Worm (Caenorhabditis elegans) whole organism, L1 larva: ENCODE results near the gene B0496.2.

Experiments used
- C04F5.9 ChIP-seq: sonication (generic microtip); optimal IDR thresholded peaks from 2 replicates; lab custom pipeline; 2016; ENCODE audit warnings: missing genetic modification characterization, missing compliant biosample characterization
- C34B4.2 ChIP-seq: sonication (generic microtip); optimal IDR thresholded peaks from 2 replicates; lab custom pipeline; 2017; ENCODE audit warnings: mild to moderate bottlenecking, missing genetic modification characterization, missing compliant biosample characterization
- aha-1 ChIP-seq: fragments of 150-350 bp; optimal IDR thresholded peaks from 2 replicates; lab custom pipeline; 2014; ENCODE audit warnings: missing biosample characterization, missing genetic modification characterization
- ama-1 ChIP-seq: fragments of 150-350 bp; optimal IDR thresholded peaks from 2 replicates; lab custom pipeline; 2014
- blmp-1 ChIP-seq: fragments of 150-350 bp; optimal IDR thresholded peaks from 2 replicates; lab custom pipeline; 2014; ENCODE audit warnings: missing biosample characterization, missing genetic modification characterization
- ceh-63 ChIP-seq: fragments of 200-800 bp; sonication (Bioruptor generic); optimal IDR thresholded peaks from 2 replicates; lab custom pipeline; 2018; ENCODE audit warnings: mild to moderate bottlenecking, missing genetic modification characterization, missing compliant biosample characterization
- ceh-8 ChIP-seq: fragments of 200-800 bp; sonication (Bioruptor generic); optimal IDR thresholded peaks from 2 replicates; lab custom pipeline; 2018; ENCODE audit warnings: mild to moderate bottlenecking, missing genetic modification characterization, moderate library complexity, missing compliant biosample characterization
- ceh-82 ChIP-seq, 3 experiments: fragments of 150-350 bp in 1 of 3; sonication (generic microtip) in 2 of 3; optimal IDR thresholded peaks; 2 replicates each; lab custom pipeline; 2014 to 2017; ENCODE audit warnings: missing biosample characterization in 3 of 3, missing genetic modification characterization in 3 of 3
- ceh-88 ChIP-seq: fragments of 200-800 bp; sonication (Bioruptor generic); IDR thresholded peaks from 2 replicates; pipeline ENCODE4 v1.3.6; 2022; ENCODE audit warnings: missing genetic modification characterization, missing compliant biosample characterization
- ceh-90 ChIP-seq: sonication (generic microtip); optimal IDR thresholded peaks from 2 replicates; lab custom pipeline; 2016; ENCODE audit warnings: missing genetic modification characterization, missing compliant biosample characterization
- dpl-1 ChIP-seq, 3 experiments: fragments of 150-350 bp in 2 of 3; sonication (generic microtip) in 1 of 3; optimal IDR thresholded peaks; 2 replicates each; lab custom pipeline; 2014 to 2017; ENCODE audit warnings: missing biosample characterization in 3 of 3, missing genetic modification characterization in 3 of 3, missing genetic modification reagents in 3 of 3
- efl-1 ChIP-seq, 4 experiments: fragments of 150-350 bp; optimal IDR thresholded peaks in 3 of 4; peaks in 1 of 4; 1 replicate in 1 of 4; 2 replicates in 3 of 4; lab custom pipeline; 2014; ENCODE audit warnings: missing biosample characterization in 2 of 4, missing genetic modification characterization in 2 of 4, missing genetic modification reagents in 2 of 4
- efl-3 ChIP-seq: fragments of 200-800 bp; sonication (Bioruptor generic); optimal IDR thresholded peaks from 2 replicates; lab custom pipeline; 2018; ENCODE audit warnings: mild to moderate bottlenecking, missing genetic modification characterization, missing compliant biosample characterization
- egl-13 ChIP-seq: sonication (generic microtip); optimal IDR thresholded peaks from 2 replicates; lab custom pipeline; 2016; ENCODE audit warnings: missing genotype, missing genetic modification reagents, missing genetic modification characterization, missing compliant biosample characterization
- elt-2 ChIP-seq: sonication (generic microtip); optimal IDR thresholded peaks from 2 replicates; lab custom pipeline; 2016; ENCODE audit warnings: missing genetic modification characterization, mild to moderate bottlenecking, inconsistent platforms, missing compliant biosample characterization, missing genetic modification reagents
- elt-3 ChIP-seq, 6 experiments: fragments of 150-350 bp in 1 of 6; sonication (generic microtip); optimal IDR thresholded peaks; 2 replicates each; lab custom pipeline; 2017 to 2018; ENCODE audit warnings: missing biosample characterization in 6 of 6, missing genetic modification characterization in 6 of 6, inconsistent platforms in 1 of 6
- ets-5 ChIP-seq: fragments of 200-800 bp; sonication (Bioruptor generic); IDR thresholded peaks from 2 replicates; pipeline ENCODE4 v1.3.6; 2022; ENCODE audit warnings: missing genetic modification characterization, missing compliant biosample characterization
- fkh-10 ChIP-seq: sonication (generic microtip); optimal IDR thresholded peaks from 2 replicates; lab custom pipeline; 2017; ENCODE audit warnings: missing biosample characterization, missing genetic modification reagents, missing genetic modification characterization
- hlh-17 ChIP-seq: fragments of 200-800 bp; sonication (Bioruptor generic); optimal IDR thresholded peaks from 2 replicates; lab custom pipeline; 2018; ENCODE audit warnings: missing genetic modification characterization, mild to moderate bottlenecking, missing compliant biosample characterization, moderate library complexity, borderline replicate concordance
- hlh-4 ChIP-seq: sonication (generic microtip); optimal IDR thresholded peaks from 2 replicates; lab custom pipeline; 2016; ENCODE audit warnings: mild to moderate bottlenecking, missing genetic modification characterization, missing compliant biosample characterization
- jun-1 ChIP-seq: fragments of 150-350 bp; optimal IDR thresholded peaks from 2 replicates; lab custom pipeline; 2014; ENCODE audit warnings: missing biosample characterization, missing genetic modification reagents, missing genetic modification characterization
- lin-13 ChIP-seq: fragments of 150-350 bp; optimal IDR thresholded peaks from 2 replicates; lab custom pipeline; 2014; ENCODE audit warnings: missing biosample characterization, missing genetic modification reagents, missing genetic modification characterization
- lin-14 ChIP-seq: fragments of 200-800 bp; sonication (Bioruptor generic); optimal IDR thresholded peaks from 2 replicates; lab custom pipeline; 2018; ENCODE audit warnings: mild to moderate bottlenecking, missing genetic modification characterization, moderate library complexity, missing compliant biosample characterization
- lin-35 ChIP-seq, 2 experiments: fragments of 150-350 bp; optimal IDR thresholded peaks; 2 replicates each; lab custom pipeline; 2014; ENCODE audit warnings: missing biosample characterization in 2 of 2, missing genetic modification characterization in 2 of 2, missing genetic modification reagents in 2 of 2
- lir-3 ChIP-seq: sonication (generic microtip); optimal IDR thresholded peaks from 2 replicates; lab custom pipeline; 2016; ENCODE audit warnings: mild to moderate bottlenecking, missing genetic modification characterization, moderate library complexity, missing compliant biosample characterization; ENCODE audit not compliant: poor library complexity
- lsy-2 ChIP-seq, 2 experiments: fragments of 150-350 bp; optimal IDR thresholded peaks; 2 replicates each; lab custom pipeline; 2014; ENCODE audit warnings: missing biosample characterization in 2 of 2, missing genetic modification characterization in 2 of 2
- mab-9 ChIP-seq: fragments of 200-800 bp; sonication (Bioruptor generic); IDR thresholded peaks from 2 replicates; pipeline ENCODE4 v1.3.6; 2022; ENCODE audit warnings: missing genetic modification reagents, missing genetic modification characterization, missing compliant biosample characterization
- nhr-12 ChIP-seq: sonication (generic microtip); optimal IDR thresholded peaks from 2 replicates; lab custom pipeline; 2017; ENCODE audit warnings: missing biosample characterization, missing genetic modification characterization
- nhr-20 ChIP-seq: sonication (generic microtip); optimal IDR thresholded peaks from 2 replicates; lab custom pipeline; 2016; ENCODE audit warnings: mild to moderate bottlenecking, missing genetic modification characterization, missing compliant biosample characterization
- nhr-47 ChIP-seq: sonication (generic microtip); optimal IDR thresholded peaks from 2 replicates; lab custom pipeline; 2016; ENCODE audit warnings: mild to moderate bottlenecking, missing genetic modification characterization, moderate library complexity, missing compliant biosample characterization
- nhr-85 ChIP-seq: sonication (generic microtip); peaks from one replicate; lab custom pipeline; 2016; ENCODE audit warnings: missing genetic modification characterization, inconsistent platforms, missing compliant biosample characterization
- nhr-90 ChIP-seq: sonication (generic microtip); optimal IDR thresholded peaks from 2 replicates; lab custom pipeline; 2016; ENCODE audit warnings: mild to moderate bottlenecking, missing genetic modification characterization, missing compliant biosample characterization; ENCODE audit not compliant: poor library complexity
- pag-3 ChIP-seq: sonication (generic microtip); optimal IDR thresholded peaks from 2 replicates; lab custom pipeline; 2017; ENCODE audit warnings: missing genetic modification characterization, mild to moderate bottlenecking, missing compliant biosample characterization, antibody characterized with exemption, borderline replicate concordance; ENCODE audit not compliant: insufficient read depth
- pqm-1 ChIP-seq: sonication (generic microtip); optimal IDR thresholded peaks from 3 replicates; lab custom pipeline; 2017; ENCODE audit warnings: missing biosample characterization, missing genetic modification characterization
- snpc-4 ChIP-seq: fragments of 150-350 bp; optimal IDR thresholded peaks from 2 replicates; lab custom pipeline; 2014; ENCODE audit warnings: missing biosample characterization, missing genetic modification characterization
- snu-23 ChIP-seq: sonication (generic microtip); optimal IDR thresholded peaks from 2 replicates; lab custom pipeline; 2016; ENCODE audit warnings: missing genetic modification characterization, missing compliant biosample characterization
- sup-37 ChIP-seq: fragments of 200-800 bp; sonication (Bioruptor generic); optimal IDR thresholded peaks from 2 replicates; lab custom pipeline; 2018; ENCODE audit warnings: mild to moderate bottlenecking, missing genetic modification characterization, missing compliant biosample characterization
- tbx-2 ChIP-seq: sonication (generic microtip); optimal IDR thresholded peaks from 2 replicates; lab custom pipeline; 2016; ENCODE audit warnings: missing genetic modification characterization, missing compliant biosample characterization
- unc-30 ChIP-seq: sonication (generic microtip); optimal IDR thresholded peaks from 2 replicates; lab custom pipeline; 2017; ENCODE audit warnings: missing biosample characterization, missing genetic modification characterization
- unc-98 ChIP-seq: fragments of 200-800 bp; sonication (Bioruptor generic); IDR thresholded peaks from 2 replicates; pipeline ENCODE4 v1.3.6; 2022; ENCODE audit warnings: missing genetic modification characterization, missing compliant biosample characterization
- vab-15 ChIP-seq: sonication (generic microtip); optimal IDR thresholded peaks from 2 replicates; lab custom pipeline; 2017; ENCODE audit warnings: missing genotype, mild to moderate bottlenecking, missing genetic modification characterization, missing compliant biosample characterization
- zip-4 ChIP-seq: fragments of 200-800 bp; sonication (Bioruptor generic); optimal IDR thresholded peaks from 2 replicates; lab custom pipeline; 2018; ENCODE audit warnings: mild to moderate bottlenecking, missing genetic modification characterization, moderate library complexity, missing compliant biosample characterization
- ztf-4 ChIP-seq: fragments of 150-350 bp; optimal IDR thresholded peaks from 2 replicates; lab custom pipeline; 2014; ENCODE audit warnings: missing biosample characterization, missing genetic modification characterization

The B0496.2 gene

ce11 chrIV:7465857-7466256 lies 18.2 kb downstream of the B0496.2 start, which contains the start of gene F13B6.3:
TSS of gene F13B6.3 (minus strand) at chrIV:7465957.
- no peak for TF ChIP-seq unc-30 (tag; lab: Kevin White, UChicago)
- no peak for TF ChIP-seq zip-4 (GFP tag; lab: Kevin White, UChicago)
- no peak for TF ChIP-seq elt-2 (tag; lab: Kevin White, UChicago)
- TF ChIP-seq ceh-88 (GFP tag; lab: Robert Waterston, UW): no peak
- no peak for TF ChIP-seq fkh-10 (GFP tag; lab: Kevin White, UChicago)
- TF ChIP-seq ama-1: no peak
- TF ChIP-seq nhr-90 (tag; lab: Kevin White, UChicago): no peak
- TF ChIP-seq hlh-4: no peak
- no peak for TF ChIP-seq unc-98
- no peak for TF ChIP-seq mab-9 (GFP tag; lab: Robert Waterston, UW)
- TF ChIP-seq dpl-1 (GFP tag; optimal IDR thresholded peaks at IDR 0.05; lab: Kevin White, UChicago): no peak
- TF ChIP-seq lsy-2 (tag; optimal IDR thresholded peaks at IDR 0.05; lab: Kevin White, UChicago): no peak

DNA sequence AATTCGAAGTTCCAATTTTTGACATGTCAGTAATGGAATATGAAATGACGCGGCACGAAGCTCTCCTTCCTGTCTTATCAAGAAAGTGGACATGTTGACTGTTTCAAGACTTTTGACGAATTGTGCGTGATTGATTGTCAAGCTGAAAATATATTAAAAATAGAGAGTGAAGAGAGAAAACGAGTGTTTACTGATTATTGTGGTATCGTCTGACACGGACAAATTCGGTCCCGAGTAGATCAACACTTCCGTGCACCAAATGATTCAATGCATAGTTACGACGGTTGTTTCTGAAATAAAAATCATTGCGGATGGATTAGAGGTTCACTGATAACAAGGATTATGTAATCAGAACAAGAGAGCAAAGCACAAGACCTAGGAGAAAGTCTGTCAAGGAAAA lies 19.5 kb downstream of the B0496.2 start:
- TF ChIP-seq fkh-10 (GFP tag; lab: Kevin White, UChicago) (no peak), ceh-8 (GFP tag; lab: Kevin White, UChicago) (no peak), C34B4.2 (no peak), jun-1 (peak; percentile 55), efl-3 (GFP tag; lab: Kevin White, UChicago) (no peak), lir-3 (tag; lab: Kevin White, UChicago) (no peak), snpc-4 (tag; lab: Kevin White, UChicago) (no peak), ztf-4 (tag; lab: Kevin White, UChicago) (no peak), C04F5.9 (tag; lab: Kevin White, UChicago) (no peak), egl-13 (no peak), vab-15 (no peak), efl-1 (optimal IDR thresholded peaks at IDR 0.05; lab: Kevin White, UChicago) (no peak), efl-1 (GFP tag; optimal IDR thresholded peaks at IDR 0.05 in 1 of 2; lab: Kevin White, UChicago) (peak in 1 of 2 experiments; percentile 33), aha-1 (tag; lab: Kevin White, UChicago) (no peak), ceh-88 (GFP tag; lab: Robert Waterston, UW) (no peak), ceh-90 (tag; lab: Kevin White, UChicago) (no peak), elt-2 (tag; lab: Kevin White, UChicago) (peak; percentile 46), ceh-63 (GFP tag; lab: Kevin White, UChicago) (no peak), pag-3 (tag; lab: Kevin White, UChicago) (no peak), nhr-47 (tag; lab: Kevin White, UChicago) (no peak), lin-13 (GFP tag; lab: Kevin White, UChicago) (no peak)

- TF ChIP-seq hlh-17 (GFP tag; lab: Kevin White, UChicago): no peak
- no peak for TF ChIP-seq zip-4 (GFP tag; lab: Kevin White, UChicago)
- TF ChIP-seq C34B4.2: no peak
- no peak for TF ChIP-seq snu-23
- no peak for TF ChIP-seq nhr-12 (tag; lab: Kevin White, UChicago)
- TF ChIP-seq egl-13: no peak
- no peak for TF ChIP-seq ztf-4 (tag; lab: Kevin White, UChicago)
- no peak for TF ChIP-seq ceh-82 (tag; optimal IDR thresholded peaks at IDR 0.05; lab: Kevin White, UChicago)
- no peak for TF ChIP-seq lin-35 (GFP tag; optimal IDR thresholded peaks at IDR 0.05; lab: Kevin White, UChicago)
Observed at ce11 chrIV:7468638-7469037, 21.0 kb downstream of the B0496.2 start.

- TF ChIP-seq lin-14 (GFP tag; lab: Kevin White, UChicago) (peak; percentile 45), nhr-85 (tag; lab: Kevin White, UChicago) (peak; percentile 54), lin-35 (GFP tag; optimal IDR thresholded peaks at IDR 0.05; lab: Kevin White, UChicago) (peak in 1 of 2 experiments; percentile 35), pqm-1 (tag; lab: Kevin White, UChicago) (no peak), sup-37 (GFP tag; lab: Kevin White, UChicago) (no peak), ets-5 (no peak), elt-3 (tag; optimal IDR thresholded peaks at IDR 0.05; lab: Kevin White, UChicago) (peak in 5 of 6 experiments; percentile 13 to 90 (median 29)), efl-1 (optimal IDR thresholded peaks at IDR 0.05; lab: Kevin White, UChicago) (no peak), efl-1 (GFP tag; optimal IDR thresholded peaks at IDR 0.05 in 1 of 2; lab: Kevin White, UChicago) (peak in 1 of 2 experiments; percentile 20), tbx-2 (peak; percentile 56), blmp-1 (peak; percentile 55), nhr-20 (tag; lab: Kevin White, UChicago) (peak; percentile 66)
- TF ChIP-seq, all 84 proteins: peak for 8
Observed at ce11 chrIV:7469782-7470413, 22.2 kb downstream of the B0496.2 start, which contains the start of gene F55G1.7. TSS of gene F55G1.7 (minus strand) at chrIV:7469832.
